Fruit fly (Drosophila melanogaster) whole organism, embryonic: ENCODE data around the gene udt.

ENCODE experiments used
- ATbp ChIP-seq: fragments of 200-800 bp; sonication (Bioruptor generic); optimal IDR thresholded peaks from 2 replicates; lab custom pipeline; 2017; ENCODE audit warnings: missing biosample characterization, mild to moderate bottlenecking, missing genetic modification characterization, missing genetic modification reagents
- Bdp1 ChIP-seq: fragments of 200-800 bp; sonication (Bioruptor generic); optimal IDR thresholded peaks from 3 replicates; lab custom pipeline; 2016; ENCODE audit warnings: missing biosample characterization, missing genetic modification characterization
- CG10147 ChIP-seq: fragments of 200-800 bp; sonication (Bioruptor generic); optimal IDR thresholded peaks from 2 replicates; lab custom pipeline; 2019; ENCODE audit warnings: missing biosample characterization, mild to moderate bottlenecking, missing genetic modification characterization, moderate library complexity
- CG12071 ChIP-seq: fragments of 200-800 bp; sonication (Bioruptor generic); optimal IDR thresholded peaks from 3 replicates; lab custom pipeline; 2018; ENCODE audit warnings: missing biosample characterization, mild to moderate bottlenecking, missing genetic modification characterization
- CG12104 ChIP-seq: fragments of 200-800 bp; sonication (Bioruptor generic); optimal IDR thresholded peaks from 3 replicates; lab custom pipeline; 2016; ENCODE audit warnings: missing biosample characterization, missing genetic modification characterization
- CG12391 ChIP-seq: fragments of 200-800 bp; sonication (Bioruptor generic); optimal IDR thresholded peaks from 3 replicates; lab custom pipeline; 2018; ENCODE audit warnings: missing biosample characterization, mild to moderate bottlenecking, missing genetic modification characterization, moderate library complexity
- CG12942 ChIP-seq: fragments of 200-800 bp; sonication (Bioruptor generic); optimal IDR thresholded peaks from 3 replicates; lab custom pipeline; 2016; ENCODE audit warnings: missing biosample characterization, missing genetic modification characterization
- CG1602 ChIP-seq: fragments of 200-800 bp; sonication (Bioruptor generic); optimal IDR thresholded peaks from 3 replicates; lab custom pipeline; 2016; ENCODE audit warnings: missing biosample characterization, missing genetic modification characterization
- CG1603 ChIP-seq: fragments of 200-800 bp; sonication (Bioruptor generic); optimal IDR thresholded peaks from 2 replicates; lab custom pipeline; 2019; ENCODE audit warnings: missing biosample characterization, mild to moderate bottlenecking, missing genetic modification characterization, moderate library complexity
- CG17568 ChIP-seq: fragments of 200-800 bp; sonication (Bioruptor generic); optimal IDR thresholded peaks from 2 replicates; lab custom pipeline; 2018; ENCODE audit warnings: missing biosample characterization, mild to moderate bottlenecking, missing genetic modification characterization, moderate library complexity
- CG17612 ChIP-seq: fragments of 200-800 bp; sonication (Bioruptor generic); IDR thresholded peaks from 2 replicates; pipeline ENCODE4 v1.3.6; 2022; ENCODE audit warnings: missing biosample characterization, missing genetic modification characterization
- CG18011 ChIP-seq: fragments of 200-800 bp; sonication (Bioruptor generic); optimal IDR thresholded peaks from 2 replicates; lab custom pipeline; 2017; ENCODE audit warnings: missing biosample characterization, missing genetic modification characterization, mild to moderate bottlenecking, moderate library complexity, missing genotype
- CG30403 ChIP-seq: fragments of 200-800 bp; sonication (Bioruptor generic); optimal IDR thresholded peaks from 3 replicates; lab custom pipeline; 2016; ENCODE audit warnings: missing biosample characterization, missing genetic modification characterization
- CG32767 ChIP-seq: fragments of 200-800 bp; sonication (Bioruptor generic); IDR thresholded peaks from 2 replicates; pipeline ENCODE4 v1.3.6; 2022; ENCODE audit warnings: missing biosample characterization, missing genetic modification characterization
- CG3281 ChIP-seq: fragments of 200-800 bp; sonication (Bioruptor generic); optimal IDR thresholded peaks from 3 replicates; lab custom pipeline; 2017; ENCODE audit warnings: missing biosample characterization, mild to moderate bottlenecking, missing genetic modification characterization
- CG3407 ChIP-seq: fragments of 200-800 bp; sonication (Bioruptor generic); optimal IDR thresholded peaks from 2 replicates; lab custom pipeline; 2018; ENCODE audit warnings: missing biosample characterization, mild to moderate bottlenecking, missing genetic modification characterization
- CG4730 ChIP-seq: fragments of 200-800 bp; sonication (Bioruptor generic); IDR thresholded peaks from 2 replicates; pipeline ENCODE4 v1.3.6; 2022; ENCODE audit warnings: missing biosample characterization, missing genetic modification characterization
- CG4854 ChIP-seq: fragments of 200-800 bp; sonication (Bioruptor generic); optimal IDR thresholded peaks from 2 replicates; lab custom pipeline; 2016; ENCODE audit warnings: missing biosample characterization, missing genetic modification characterization, inconsistent platforms
- CG6254 ChIP-seq: fragments of 200-800 bp; sonication (Bioruptor generic); optimal IDR thresholded peaks from 3 replicates; lab custom pipeline; 2017; ENCODE audit warnings: mild to moderate bottlenecking, missing biosample characterization, missing genetic modification reagents, missing genetic modification characterization
- CG6813 ChIP-seq: fragments of 200-800 bp; sonication (Bioruptor generic); optimal IDR thresholded peaks from 2 replicates; lab custom pipeline; 2017; ENCODE audit warnings: missing biosample characterization, missing genetic modification characterization, mild to moderate bottlenecking, moderate library complexity, missing genetic modification reagents
- CTCF ChIP-seq: fragments of 200-800 bp; sonication (Bioruptor generic); optimal IDR thresholded peaks from 2 replicates; lab custom pipeline; 2017; ENCODE audit warnings: missing biosample characterization, mild to moderate bottlenecking, missing genetic modification characterization, moderate library complexity
- Dfd ChIP-seq, 2 experiments: fragments of >200 bp; optimal IDR thresholded peaks; 2 replicates each; lab custom pipeline; 2017; ENCODE audit warnings: missing biosample characterization in 2 of 2, missing genetic modification characterization in 2 of 2
- Fer3 ChIP-seq: fragments of 200-800 bp; sonication (Bioruptor generic); optimal IDR thresholded peaks from 2 replicates; lab custom pipeline; 2018; ENCODE audit warnings: missing biosample characterization, mild to moderate bottlenecking, missing genetic modification characterization, moderate library complexity
- Hmx ChIP-seq: fragments of 200-800 bp; sonication (Bioruptor generic); optimal IDR thresholded peaks from 2 replicates; lab custom pipeline; 2016; ENCODE audit warnings: missing biosample characterization, missing genetic modification characterization
- Hr3 ChIP-seq: fragments of 200-800 bp; sonication (Bioruptor generic); optimal IDR thresholded peaks from 3 replicates; lab custom pipeline; 2016; ENCODE audit warnings: missing biosample characterization, missing genetic modification characterization
- NK7.1 ChIP-seq: fragments of 200-800 bp; sonication (Bioruptor generic); optimal IDR thresholded peaks from 3 replicates; lab custom pipeline; 2016; ENCODE audit warnings: missing biosample characterization, missing genetic modification characterization
- Oli ChIP-seq: fragments of 200-800 bp; sonication (Bioruptor generic); optimal IDR thresholded peaks from 2 replicates; lab custom pipeline; 2018; ENCODE audit warnings: missing biosample characterization, mild to moderate bottlenecking, missing genetic modification characterization, moderate library complexity
- Sin3A ChIP-seq: fragments of >200 bp; optimal IDR thresholded peaks from 2 replicates; lab custom pipeline; 2018
- Sox102F ChIP-seq: fragments of 200-800 bp; sonication (Bioruptor generic); optimal IDR thresholded peaks from 2 replicates; lab custom pipeline; 2018; ENCODE audit warnings: missing biosample characterization, mild to moderate bottlenecking, missing genetic modification characterization, moderate library complexity
- Sry-δ ChIP-seq: fragments of 200-800 bp; sonication (Bioruptor generic); optimal IDR thresholded peaks from 2 replicates; lab custom pipeline; 2016; ENCODE audit warnings: missing biosample characterization, missing genetic modification characterization
- Stat92E ChIP-seq, 3 experiments: fragments of >200 bp in 2 of 3; fragments of 200-800 bp in 1 of 3; sonication (Bioruptor generic) in 1 of 3; optimal IDR thresholded peaks; 2 replicates each; lab custom pipeline; 2017 to 2019; ENCODE audit warnings: missing biosample characterization in 3 of 3, missing genetic modification characterization in 3 of 3, mild to moderate bottlenecking in 1 of 3, moderate library complexity in 1 of 3
- TFAM ChIP-seq: fragments of 200-800 bp; sonication (Bioruptor generic); optimal IDR thresholded peaks from 2 replicates; lab custom pipeline; 2017; ENCODE audit warnings: missing biosample characterization, missing genetic modification characterization, inconsistent platforms
- ab ChIP-seq: fragments of 200-800 bp; sonication (Bioruptor generic); optimal IDR thresholded peaks from 2 replicates; lab custom pipeline; 2016; ENCODE audit warnings: missing biosample characterization, missing genetic modification characterization
- amos ChIP-seq: fragments of 200-800 bp; sonication (Bioruptor generic); IDR thresholded peaks from 2 replicates; pipeline ENCODE4 v1.3.6; 2022; ENCODE audit warnings: missing biosample characterization, missing genetic modification characterization; ENCODE audit not compliant: partially characterized antibody
- ap ChIP-seq: fragments of 200-800 bp; sonication (Bioruptor generic); IDR thresholded peaks from 2 replicates; pipeline ENCODE4 v1.3.6; 2022; ENCODE audit warnings: missing biosample characterization, missing genetic modification characterization
- bbx ChIP-seq: fragments of 200-800 bp; sonication (Bioruptor generic); IDR thresholded peaks from 2 replicates; pipeline ENCODE4 v1.3.6; 2022; ENCODE audit warnings: missing biosample characterization, missing genetic modification characterization; ENCODE audit not compliant: partially characterized antibody
- br ChIP-seq: fragments of >200 bp; optimal IDR thresholded peaks from 2 replicates; lab custom pipeline; 2017
- btn ChIP-seq: fragments of 200-800 bp; sonication (Bioruptor generic); optimal IDR thresholded peaks from 2 replicates; lab custom pipeline; 2016; ENCODE audit warnings: missing biosample characterization, missing genetic modification characterization
- cato ChIP-seq: fragments of 200-800 bp; sonication (Bioruptor generic); optimal IDR thresholded peaks from 2 replicates; lab custom pipeline; 2016; ENCODE audit warnings: missing biosample characterization, missing genetic modification characterization, borderline replicate concordance
- cg ChIP-seq: fragments of 200-800 bp; sonication (Bioruptor generic); optimal IDR thresholded peaks from 3 replicates; lab custom pipeline; 2019; ENCODE audit warnings: missing biosample characterization, mild to moderate bottlenecking, missing genetic modification characterization, moderate library complexity
- corto ChIP-seq: fragments of 200-800 bp; sonication (Bioruptor generic); optimal IDR thresholded peaks from 2 replicates; lab custom pipeline; 2016; ENCODE audit warnings: missing biosample characterization, mild to moderate bottlenecking, missing genetic modification characterization, moderate library complexity
- eve ChIP-seq, 2 experiments: fragments of >200 bp; optimal IDR thresholded peaks; 2 replicates each; lab custom pipeline; 2017; ENCODE audit warnings: missing biosample characterization in 2 of 2, missing genetic modification characterization in 2 of 2
- eyg ChIP-seq: fragments of 200-800 bp; sonication (Bioruptor generic); optimal IDR thresholded peaks from 3 replicates; lab custom pipeline; 2016; ENCODE audit warnings: missing biosample characterization, missing genetic modification characterization
- fd64A ChIP-seq: fragments of 200-800 bp; sonication (Bioruptor generic); optimal IDR thresholded peaks from 3 replicates; lab custom pipeline; 2018; ENCODE audit warnings: missing biosample characterization, mild to moderate bottlenecking, missing genetic modification characterization
- hth ChIP-seq: fragments of >200 bp; optimal IDR thresholded peaks from 2 replicates; lab custom pipeline; 2017; ENCODE audit warnings: inconsistent platforms
- klu ChIP-seq: fragments of 200-800 bp; sonication (Bioruptor generic); IDR thresholded peaks from 2 replicates; pipeline ENCODE4 v1.3.6; 2022; ENCODE audit warnings: missing biosample characterization, missing genetic modification characterization
- nerfin-2 ChIP-seq: fragments of 200-800 bp; sonication (Bioruptor generic); IDR thresholded peaks from 2 replicates; pipeline ENCODE4 v1.3.6; 2022; ENCODE audit warnings: missing biosample characterization, missing genetic modification characterization; ENCODE audit not compliant: partially characterized antibody
- pfk ChIP-seq: fragments of 200-800 bp; sonication (Bioruptor generic); optimal IDR thresholded peaks from 2 replicates; lab custom pipeline; 2018; ENCODE audit warnings: missing biosample characterization, mild to moderate bottlenecking, missing genetic modification characterization, moderate library complexity
- rib ChIP-seq: fragments of 200-800 bp; sonication (Bioruptor generic); IDR thresholded peaks from 2 replicates; pipeline ENCODE4 v1.3.6; 2022; ENCODE audit warnings: missing biosample characterization, missing genetic modification characterization
- sob ChIP-seq: fragments of 200-800 bp; sonication (Bioruptor generic); IDR thresholded peaks from 2 replicates; pipeline ENCODE4 v1.3.6; 2022; ENCODE audit warnings: missing biosample characterization, missing genetic modification characterization
- ttk ChIP-seq: fragments of 200-800 bp; sonication (Bioruptor generic); IDR thresholded peaks from 2 replicates; pipeline ENCODE4 v2.1.2; 2022; ENCODE audit warnings: missing biosample characterization, missing genetic modification characterization
- unpg ChIP-seq: fragments of 200-800 bp; sonication (Bioruptor generic); optimal IDR thresholded peaks from 3 replicates; lab custom pipeline; 2018; ENCODE audit warnings: missing biosample characterization, mild to moderate bottlenecking, missing genetic modification characterization, moderate library complexity

The udt gene

DNA sequence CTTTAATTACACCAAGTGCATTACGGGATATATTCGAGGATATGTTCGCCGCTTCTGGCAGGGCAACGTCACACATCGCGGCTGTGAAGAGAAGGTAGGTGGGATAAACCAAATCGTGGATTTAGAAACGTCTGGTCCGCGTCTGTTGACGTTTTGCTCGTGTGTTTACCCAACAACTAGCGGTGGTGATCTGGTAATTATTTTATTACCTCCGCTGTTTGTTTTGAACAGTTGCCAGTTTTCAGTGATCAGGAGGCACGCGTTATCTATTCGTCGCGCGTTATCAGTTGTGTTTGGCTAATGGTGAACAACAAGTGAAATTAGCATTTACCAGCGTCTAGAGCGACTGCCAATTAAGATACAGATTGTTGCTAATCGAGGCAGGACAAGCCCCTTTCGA lies 34.0 kb downstream of the udt start (continued):
- TF ChIP-seq pfk = peak; percentile 69
- TF ChIP-seq CG12391 = no peak
- no peak for TF ChIP-seq CG4730 (GFP tag; lab: Robert Waterston, UW)
- peak; percentile 47 for TF ChIP-seq Fer3 (tag; lab: Kevin White, UChicago)
- no peak for TF ChIP-seq Stat92E (GFP tag; optimal IDR thresholded peaks at IDR 0.05; lab: Kevin White, UChicago)
- no peak for TF ChIP-seq CG30403 (GFP tag; lab: Kevin White, UChicago)
- TF ChIP-seq CG17568 = peak; percentile 59
- peak; percentile 79 for TF ChIP-seq CG12071 (GFP tag; lab: Kevin White, UChicago)
- no peak for TF ChIP-seq TFAM (GFP tag; lab: Kevin White, UChicago)
- no peak for TF ChIP-seq br (lab: Kevin White, UChicago)
- no peak for TF ChIP-seq CG6254
- TF ChIP-seq CG18011 = no peak
- no peak for TF ChIP-seq klu
- no peak for TF ChIP-seq Sin3A (lab: Kevin White, UChicago)
- TF ChIP-seq rib = peak; percentile 68; the same call in 1 of the 2 replicates
- TF ChIP-seq Sox102F = no peak
- no peak for TF ChIP-seq CTCF (GFP tag; lab: Kevin White, UChicago)
- no peak for TF ChIP-seq Dfd (GFP tag; optimal IDR thresholded peaks at IDR 0.05; lab: Kevin White, UChicago)
- TF ChIP-seq bbx = no peak
- no peak for TF ChIP-seq CG12104 (GFP tag; lab: Kevin White, UChicago)
- no peak for TF ChIP-seq Sry-δ (GFP tag; lab: Kevin White, UChicago)
- peak; percentile 19 for TF ChIP-seq CG4854 (GFP tag; lab: Kevin White, UChicago)
- TF ChIP-seq eve (GFP tag; optimal IDR thresholded peaks at IDR 0.05; lab: Kevin White, UChicago) = no peak
- no peak for TF ChIP-seq nerfin-2 (GFP tag; lab: Robert Waterston, UW)
- TF ChIP-seq corto (GFP tag; lab: Kevin White, UChicago) = no peak
- TF ChIP-seq amos = no peak
- TF ChIP-seq Hmx (GFP tag; lab: Kevin White, UChicago) = no peak
- peak; percentile 54 for TF ChIP-seq ATbp (GFP tag; lab: Kevin White, UChicago)
- TF ChIP-seq CG12942 (GFP tag; lab: Kevin White, UChicago) = no peak
- TF ChIP-seq CG1602 (GFP tag; lab: Kevin White, UChicago) = no peak
- peak; percentile 92 for TF ChIP-seq CG3407
- no peak for TF ChIP-seq ab (GFP tag; lab: Kevin White, UChicago)
- peak; percentile 61; the same call in 1 of the 2 replicates for TF ChIP-seq sob (GFP tag; lab: Robert Waterston, UW)
- peak; percentile 40 for TF ChIP-seq unpg
- TF ChIP-seq ttk (GFP tag; lab: Robert Waterston, UW) = no peak
- TF ChIP-seq CG10147 = no peak
- peak; percentile 16 for TF ChIP-seq Bdp1 (GFP tag; lab: Kevin White, UChicago)
- no peak for TF ChIP-seq cato (GFP tag; lab: Kevin White, UChicago)
- peak; percentile 72 for TF ChIP-seq CG3281 (GFP tag; lab: Kevin White, UChicago)
- no peak for TF ChIP-seq NK7.1 (GFP tag; lab: Kevin White, UChicago)
- no peak for TF ChIP-seq btn
- TF ChIP-seq cg (GFP tag; lab: Kevin White, UChicago) = no peak
- no peak for TF ChIP-seq CG17612 (GFP tag; lab: Robert Waterston, UW)
- TF ChIP-seq CG32767 (GFP tag; lab: Robert Waterston, UW) = no peak
- peak; percentile 86 for TF ChIP-seq CG6813 (GFP tag; lab: Kevin White, UChicago)
- TF ChIP-seq hth (lab: Kevin White, UChicago) = no peak
- TF ChIP-seq eyg = peak; percentile 35
- no peak for TF ChIP-seq ap (GFP tag; lab: Robert Waterston, UW)
- no peak for TF ChIP-seq Hr3 (GFP tag; lab: Kevin White, UChicago)
- peak; percentile 9 for TF ChIP-seq CG1603 (tag; lab: Kevin White, UChicago)
- peak; percentile 19 for TF ChIP-seq fd64A
- no peak for TF ChIP-seq Oli (tag; lab: Kevin White, UChicago)
